Fruit fly (Drosophila melanogaster) whole organism, pupa: ENCODE measurements around the gene cd.

Experiments
- CG10348 ChIP-seq: fragments of 200-800 bp; sonication (Bioruptor generic); IDR thresholded peaks from 2 replicates; pipeline ENCODE4 v1.3.6; 2022; ENCODE audit warnings: missing biosample characterization, missing genetic modification characterization
- rn ChIP-seq: fragments of 200-800 bp; sonication (Bioruptor generic); IDR thresholded peaks from 2 replicates; pipeline ENCODE4 v1.3.6; 2022; ENCODE audit warnings: missing biosample characterization, missing genetic modification characterization

- TF ChIP-seq rn (no peak), CG10348 (GFP tag; lab: Robert Waterston, UW) (no peak)
These were observed 32.7 kb downstream of the cd start for dm6 chr3R:22727456-22727833.
